Worm (Caenorhabditis elegans): ENCODE results near the gene dhhc-4.

Gene dhhc-4

DNA sequence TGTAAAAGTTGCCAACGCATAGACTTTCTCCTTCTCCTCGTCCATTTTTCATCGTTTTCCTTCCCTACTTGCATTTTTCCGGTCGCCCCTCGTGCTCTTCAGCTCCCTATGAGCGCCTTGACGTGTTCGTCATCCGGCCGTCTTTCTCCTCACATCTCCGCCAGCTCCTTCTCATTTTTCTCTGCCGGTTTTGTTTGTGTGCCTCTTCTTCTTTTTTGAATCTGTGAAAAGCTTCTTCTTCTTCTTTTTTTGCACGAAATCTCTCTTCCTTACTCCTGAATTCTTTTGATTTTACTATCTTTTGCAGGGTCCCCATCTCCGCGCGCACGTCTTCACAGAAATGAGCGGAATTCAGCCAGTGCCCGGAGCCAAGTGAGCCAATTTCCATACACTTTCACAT lies 16.0 kb downstream of the dhhc-4 start, which contains the start of gene K11H3.3:
Gene K11H3.3, plus strand, starts transcription at position 308 of the 400 bp plus-strand sequence.
- TF ChIP-seq ref-1 (GFP tag; conservative IDR thresholded peaks at IDR 0.05) (no peak), tab-1 (GFP tag; IDR thresholded peaks at IDR 0.05) (no peak), cog-1 (tag; optimal IDR thresholded peaks at IDR 0.05) (no peak), med-1 (GFP tag; optimal IDR thresholded peaks at IDR 0.05; ENCODE audit: insufficient read depth) (no peak), ztf-23 (GFP tag; IDR thresholded peaks at IDR 0.05) (no peak), klf-2 (GFP tag; conservative IDR thresholded peaks at IDR 0.05) (no peak), flt-1 (GFP tag; IDR thresholded peaks at IDR 0.05) (no peak), ztf-29 (GFP tag; IDR thresholded peaks at IDR 0.05) (no peak), T22C8.4 (GFP tag; IDR thresholded peaks at IDR 0.05) (no peak)

DNA sequence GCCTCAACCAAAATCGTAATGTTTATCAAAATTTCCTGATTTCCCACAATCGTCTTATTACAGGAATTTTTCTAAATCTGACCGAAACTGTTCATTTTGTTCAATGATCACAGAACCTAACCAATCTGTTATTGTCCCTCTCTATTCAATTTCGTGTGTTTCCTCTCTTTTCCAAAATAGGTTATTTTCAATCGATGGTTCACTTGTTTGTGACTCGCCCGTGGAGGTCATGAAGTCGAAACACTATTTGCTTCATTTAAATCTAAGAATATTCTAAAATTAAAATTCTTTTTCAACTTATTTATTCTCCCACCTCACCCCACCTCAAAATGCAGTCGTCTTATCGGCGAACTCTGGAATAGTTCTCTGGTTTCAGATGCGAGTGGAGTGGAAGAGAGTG lies 16.7 kb downstream of the dhhc-4 start:
- no peak for TF ChIP-seq tab-1 (GFP tag; IDR thresholded peaks at IDR 0.05)
- no peak for TF ChIP-seq med-1 (GFP tag; optimal IDR thresholded peaks at IDR 0.05; ENCODE audit: insufficient read depth)
- TF ChIP-seq ztf-23 (GFP tag; IDR thresholded peaks at IDR 0.05) = no peak
- no peak for TF ChIP-seq flt-1 (GFP tag; IDR thresholded peaks at IDR 0.05)
- no peak for TF ChIP-seq cog-1 (tag; optimal IDR thresholded peaks at IDR 0.05)
- TF ChIP-seq T22C8.4 (GFP tag; IDR thresholded peaks at IDR 0.05) = no peak
- no peak for TF ChIP-seq klf-2 (GFP tag; conservative IDR thresholded peaks at IDR 0.05)
- no peak for TF ChIP-seq ref-1 (GFP tag; conservative IDR thresholded peaks at IDR 0.05)
- no peak for TF ChIP-seq ztf-29 (GFP tag; IDR thresholded peaks at IDR 0.05)

DNA sequence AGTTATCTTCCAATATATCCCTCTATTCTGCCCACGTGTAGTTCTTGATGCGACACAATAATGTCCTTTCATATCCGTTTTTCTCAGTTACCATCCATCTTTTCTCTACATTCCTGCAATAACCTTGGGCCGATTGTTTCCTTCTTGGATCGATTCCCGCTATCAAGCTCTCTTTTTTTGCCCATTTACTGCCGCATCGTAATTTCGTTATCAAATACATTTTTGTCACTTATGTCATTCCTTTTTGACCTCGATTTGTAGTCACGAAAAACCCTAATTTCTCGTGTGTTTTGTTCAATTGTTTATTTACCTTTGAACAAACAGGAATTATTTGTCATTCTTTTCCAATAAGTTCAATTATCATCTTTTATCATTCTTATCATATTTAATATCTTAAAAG lies 17.6 kb downstream of the dhhc-4 start:
- TF ChIP-seq tab-1 (GFP tag; IDR thresholded peaks at IDR 0.05) (no peak), ztf-23 (GFP tag; IDR thresholded peaks at IDR 0.05) (no peak), klf-2 (GFP tag; conservative IDR thresholded peaks at IDR 0.05) (no peak), flt-1 (GFP tag; IDR thresholded peaks at IDR 0.05) (no peak), T22C8.4 (GFP tag; IDR thresholded peaks at IDR 0.05) (no peak), med-1 (GFP tag; optimal IDR thresholded peaks at IDR 0.05; ENCODE audit: insufficient read depth) (no peak), ztf-29 (GFP tag; IDR thresholded peaks at IDR 0.05) (no peak), cog-1 (tag; optimal IDR thresholded peaks at IDR 0.05) (no peak), ref-1 (GFP tag; conservative IDR thresholded peaks at IDR 0.05) (no peak)

DNA sequence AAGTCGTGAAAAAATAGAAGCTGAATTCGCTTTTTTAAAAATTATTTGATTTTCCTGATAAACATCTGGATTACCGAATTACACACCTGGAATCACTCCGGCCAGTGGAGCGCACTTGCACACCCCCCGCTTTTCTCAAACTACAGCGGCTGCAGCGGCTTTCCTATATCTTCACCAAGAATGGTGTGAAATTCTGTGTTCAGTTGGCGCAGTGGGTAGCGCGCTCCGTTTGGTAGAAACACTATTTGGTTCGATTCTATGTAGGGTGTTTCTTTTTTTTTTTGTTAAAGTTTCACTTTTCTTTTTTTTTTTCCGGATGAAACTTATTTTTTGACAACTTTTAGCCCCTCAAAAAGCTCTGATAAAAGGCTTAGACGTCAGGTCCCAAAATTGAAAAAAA lies 18.5 kb downstream of the dhhc-4 start:
- peak; percentile 62 for TF ChIP-seq ref-1 (GFP tag; conservative IDR thresholded peaks at IDR 0.05)
- TF ChIP-seq tab-1 (GFP tag; IDR thresholded peaks at IDR 0.05) = peak; percentile 84
- TF ChIP-seq ztf-23 (GFP tag; IDR thresholded peaks at IDR 0.05) = peak; percentile 68
- TF ChIP-seq T22C8.4 (GFP tag; IDR thresholded peaks at IDR 0.05) = peak; percentile 60
- peak; percentile 76 for TF ChIP-seq klf-2 (GFP tag; conservative IDR thresholded peaks at IDR 0.05)
- TF ChIP-seq ztf-29 (GFP tag; IDR thresholded peaks at IDR 0.05) = peak; percentile 65
- peak; percentile 88 for TF ChIP-seq flt-1 (GFP tag; IDR thresholded peaks at IDR 0.05)

DNA sequence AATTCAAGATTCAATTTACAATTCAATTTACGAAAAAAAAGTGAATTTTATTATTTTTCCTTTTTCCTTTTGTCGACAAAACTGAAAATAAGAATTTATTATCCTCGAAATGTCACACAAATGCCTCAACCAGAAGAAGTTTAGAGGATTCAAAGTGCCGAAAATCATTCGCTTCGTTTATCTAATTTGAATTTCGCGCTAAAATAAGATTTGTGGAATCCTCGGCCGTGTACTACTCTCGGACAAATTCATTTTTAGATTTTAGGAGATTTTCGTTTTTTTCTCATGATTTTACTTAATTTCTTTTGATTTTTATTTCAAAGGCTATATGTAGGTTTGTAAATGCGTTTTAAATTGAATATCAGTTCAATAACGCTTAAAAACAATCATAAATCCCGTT lies 19.0 kb downstream of the dhhc-4 start:
- TF ChIP-seq tab-1 (GFP tag; IDR thresholded peaks at IDR 0.05) (no peak), klf-2 (GFP tag; conservative IDR thresholded peaks at IDR 0.05) (no peak), ztf-23 (GFP tag; IDR thresholded peaks at IDR 0.05) (no peak)

DNA sequence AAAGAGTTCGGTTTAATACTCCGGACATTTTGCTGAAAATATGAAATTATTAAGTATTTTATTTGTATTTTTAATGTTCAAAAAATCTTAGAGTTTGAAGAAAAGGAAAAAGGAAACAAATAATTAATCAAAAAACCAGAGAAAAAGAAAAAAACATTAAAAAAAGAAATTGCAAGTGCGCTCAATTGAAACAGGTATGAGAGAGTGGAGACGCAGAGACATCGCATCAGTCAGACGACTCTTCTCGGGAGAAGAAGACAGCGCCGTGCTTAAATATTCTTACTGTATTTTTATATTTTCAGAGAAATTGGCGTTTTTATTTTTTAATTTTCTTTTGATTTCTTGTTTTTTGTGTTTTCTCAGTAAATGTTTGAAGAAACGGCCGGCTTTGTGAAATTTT lies 19.5 kb downstream of the dhhc-4 start, which contains the start of gene mrpl-36:
Gene mrpl-36, minus strand, starts transcription at position 34 of the 400 bp plus-strand sequence.
- TF ChIP-seq tab-1 (GFP tag; IDR thresholded peaks at IDR 0.05) = no peak

DNA sequence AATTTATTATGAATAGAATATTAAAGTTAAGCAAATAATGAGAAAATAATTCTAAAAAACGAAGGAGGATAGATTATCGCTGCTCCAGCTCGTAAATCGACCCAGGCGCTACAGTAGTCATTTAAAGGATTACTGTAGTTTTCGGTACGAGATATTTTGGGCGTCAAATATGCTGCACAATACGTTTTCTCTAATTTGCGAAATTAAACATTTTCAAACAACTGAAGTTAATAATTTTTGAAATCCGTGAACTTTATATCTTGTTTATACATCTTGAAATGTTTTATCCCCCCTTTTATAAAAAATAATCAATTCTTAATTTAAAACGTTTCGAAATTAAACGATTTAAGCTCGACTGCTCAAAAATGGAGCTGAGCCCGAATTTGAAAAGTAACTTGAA lies 21.5 kb downstream of the dhhc-4 start, which contains the start of gene K11H3.2:
Gene K11H3.2, plus strand, starts transcription at position 301 of the 400 bp plus-strand sequence.
- TF ChIP-seq klf-2 (GFP tag; conservative IDR thresholded peaks at IDR 0.05) (no peak), ztf-23 (GFP tag; IDR thresholded peaks at IDR 0.05) (no peak), ztf-29 (GFP tag; IDR thresholded peaks at IDR 0.05) (no peak), med-1 (GFP tag; optimal IDR thresholded peaks at IDR 0.05; ENCODE audit: insufficient read depth) (no peak), tab-1 (GFP tag; IDR thresholded peaks at IDR 0.05) (no peak), cog-1 (tag; optimal IDR thresholded peaks at IDR 0.05) (no peak), flt-1 (GFP tag; IDR thresholded peaks at IDR 0.05) (no peak), T22C8.4 (GFP tag; IDR thresholded peaks at IDR 0.05) (no peak), ref-1 (GFP tag; conservative IDR thresholded peaks at IDR 0.05) (no peak)

DNA sequence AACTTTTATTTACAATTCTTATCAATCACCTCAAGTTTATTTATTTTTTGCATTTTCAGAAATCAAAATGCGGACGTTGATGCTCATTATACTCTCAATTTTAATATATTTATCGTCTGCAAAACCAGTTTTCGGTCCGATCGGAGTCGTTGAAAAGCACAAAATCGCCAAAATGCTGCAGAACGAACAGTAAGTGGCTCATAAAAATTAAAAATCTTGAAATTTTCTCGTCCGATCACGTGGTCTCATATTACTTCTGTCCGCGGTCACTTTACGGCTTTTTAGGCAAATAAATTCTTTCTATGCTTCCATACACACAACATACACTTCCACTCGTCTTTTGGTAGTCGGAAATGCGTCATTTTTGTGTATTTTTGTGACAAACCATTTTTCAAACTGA lies 23.9 kb downstream of the dhhc-4 start, which contains the start of gene K11H3.5:
Gene K11H3.5, plus strand, starts transcription at position 54 of the 400 bp plus-strand sequence.
- TF ChIP-seq tab-1 (GFP tag; IDR thresholded peaks at IDR 0.05) (no peak), med-1 (GFP tag; optimal IDR thresholded peaks at IDR 0.05; ENCODE audit: insufficient read depth) (no peak), flt-1 (GFP tag; IDR thresholded peaks at IDR 0.05) (no peak), cog-1 (tag; optimal IDR thresholded peaks at IDR 0.05) (no peak), ztf-23 (GFP tag; IDR thresholded peaks at IDR 0.05) (no peak)

DNA sequence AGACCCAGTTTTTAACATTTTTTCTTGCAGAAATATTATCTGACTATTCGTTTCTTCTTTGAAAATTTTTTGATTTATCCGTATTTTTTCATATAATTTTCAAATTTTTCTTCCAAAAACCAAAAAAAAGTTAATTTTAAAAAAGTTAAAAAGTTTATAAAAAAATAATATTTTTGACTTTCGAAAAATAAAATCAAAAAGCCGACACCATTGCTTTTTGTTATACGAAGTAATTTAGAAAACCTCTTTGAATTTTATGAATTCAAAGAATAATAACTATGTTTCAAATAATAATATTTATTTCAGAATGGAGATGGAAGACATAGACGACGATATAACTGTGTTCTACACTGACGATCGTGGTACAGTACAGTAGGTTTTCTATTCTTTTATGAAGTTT lies 32.7 kb downstream of the dhhc-4 start, which contains the start of gene K11H3.8:
Gene K11H3.8, plus strand, starts transcription at position 301 of the 400 bp plus-strand sequence.
- TF ChIP-seq tab-1 (GFP tag; IDR thresholded peaks at IDR 0.05) (no peak), ztf-29 (GFP tag; IDR thresholded peaks at IDR 0.05) (no peak), klf-2 (GFP tag; conservative IDR thresholded peaks at IDR 0.05) (no peak), med-1 (GFP tag; optimal IDR thresholded peaks at IDR 0.05; ENCODE audit: insufficient read depth) (no peak), ref-1 (GFP tag; conservative IDR thresholded peaks at IDR 0.05) (no peak), cog-1 (tag; optimal IDR thresholded peaks at IDR 0.05) (no peak), ztf-23 (GFP tag; IDR thresholded peaks at IDR 0.05) (no peak), T22C8.4 (GFP tag; IDR thresholded peaks at IDR 0.05) (no peak), flt-1 (GFP tag; IDR thresholded peaks at IDR 0.05) (no peak)

DNA sequence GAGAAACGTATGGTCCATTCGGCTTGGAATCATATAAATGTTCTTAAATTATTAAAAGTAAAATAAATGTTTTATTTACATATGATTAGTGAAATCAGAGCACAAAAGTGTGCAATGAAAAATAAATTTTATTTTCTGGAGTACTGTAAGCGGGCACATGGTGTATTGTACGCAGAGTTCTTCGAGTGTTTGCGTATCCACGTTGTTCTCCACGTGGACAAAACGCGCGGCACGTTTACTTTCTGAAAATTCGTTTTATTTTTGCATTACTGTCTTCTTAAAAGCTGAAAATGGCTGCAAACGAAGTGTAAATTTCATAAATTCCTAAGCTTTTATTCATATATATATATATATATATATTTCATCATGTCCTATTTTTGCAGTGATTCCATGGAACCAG lies 35.0 kb downstream of the dhhc-4 start:
- no peak for TF ChIP-seq ztf-23 (GFP tag; IDR thresholded peaks at IDR 0.05)
- no peak for TF ChIP-seq flt-1 (GFP tag; IDR thresholded peaks at IDR 0.05)
- TF ChIP-seq klf-2 (GFP tag; conservative IDR thresholded peaks at IDR 0.05) = no peak
- no peak for TF ChIP-seq cog-1 (tag; optimal IDR thresholded peaks at IDR 0.05)
- TF ChIP-seq tab-1 (GFP tag; IDR thresholded peaks at IDR 0.05) = no peak
- no peak for TF ChIP-seq T22C8.4 (GFP tag; IDR thresholded peaks at IDR 0.05)
- TF ChIP-seq med-1 (GFP tag; optimal IDR thresholded peaks at IDR 0.05; ENCODE audit: insufficient read depth) = no peak
